Worm (Caenorhabditis elegans) whole organism, L4 larva: Measurements from ENCODE around the gene sas-5.
A peak's percentile ranks its signal among the peaks of the same experiment; 100 is the strongest.

ENCODE experiments used
- D1046.2 ChIP-seq: fragments of 200-800 bp; sonication (Bioruptor generic); IDR thresholded peaks from 2 replicates; pipeline ENCODE4 v1.3.6; 2022; ENCODE audit warnings: missing genetic modification characterization, missing compliant biosample characterization
- F44E2.7 ChIP-seq: fragments of 200-800 bp; sonication (Bioruptor generic); IDR thresholded peaks from 2 replicates; pipeline ENCODE4 v2.1.2; 2022; ENCODE audit warnings: missing genetic modification characterization, missing compliant biosample characterization
- T20F7.1 ChIP-seq: fragments of 200-800 bp; sonication (Bioruptor generic); optimal IDR thresholded peaks from 2 replicates; lab custom pipeline; 2018; ENCODE audit warnings: mild to moderate bottlenecking, missing genetic modification characterization, missing compliant biosample characterization
- Y75B8A.6 ChIP-seq: fragments of 200-800 bp; sonication (Bioruptor generic); IDR thresholded peaks from 2 replicates; pipeline ENCODE4 v1.3.6; 2022; ENCODE audit warnings: missing genetic modification reagents, missing genetic modification characterization, missing compliant biosample characterization
- ZK337.2 ChIP-seq: fragments of 200-800 bp; sonication (Bioruptor generic); IDR thresholded peaks from 2 replicates; pipeline ENCODE4 v1.3.6; 2022; ENCODE audit warnings: missing genetic modification reagents, missing genetic modification characterization, missing compliant biosample characterization
- aha-1 ChIP-seq: fragments of 150-350 bp; peaks from one replicate; lab custom pipeline; 2014; ENCODE audit warnings: missing biosample characterization, missing genetic modification characterization
- aly-2 ChIP-seq: sonication (generic microtip); optimal IDR thresholded peaks from 2 replicates; lab custom pipeline; 2018; ENCODE audit warnings: missing biosample characterization, missing genetic modification characterization
- ceh-62 ChIP-seq: sonication (generic microtip); optimal IDR thresholded peaks from 2 replicates; lab custom pipeline; 2017; ENCODE audit warnings: missing biosample characterization, missing genetic modification characterization
- ces-1 ChIP-seq: fragments of 150-350 bp; sonication (generic microtip); optimal IDR thresholded peaks from 4 replicates; lab custom pipeline; 2014; ENCODE audit warnings: missing biosample characterization, missing genetic modification reagents, missing genetic modification characterization
- daf-16 ChIP-seq, 3 experiments: sonication (generic microtip); optimal IDR thresholded peaks; 2 replicates each; lab custom pipeline; 2016 to 2017; ENCODE audit warnings: missing genetic modification characterization in 3 of 3, missing genetic modification reagents in 3 of 3, mild to moderate bottlenecking in 2 of 3, missing compliant biosample characterization in 2 of 3, missing biosample characterization in 1 of 3, moderate library complexity in 1 of 3
- dmd-6 ChIP-seq: fragments of 200-800 bp; sonication (Bioruptor generic); IDR thresholded peaks from 2 replicates; pipeline ENCODE4 v1.3.6; 2022; ENCODE audit warnings: missing genetic modification reagents, missing genetic modification characterization, missing compliant biosample characterization
- dmd-9 ChIP-seq: fragments of 200-800 bp; sonication (Bioruptor generic); IDR thresholded peaks from 2 replicates; pipeline ENCODE4 v1.3.6; 2022; ENCODE audit warnings: missing genetic modification reagents, missing genetic modification characterization, missing compliant biosample characterization
- dpl-1 ChIP-seq: fragments of 150-350 bp; optimal IDR thresholded peaks from 2 replicates; lab custom pipeline; 2014; ENCODE audit warnings: missing biosample characterization, missing genetic modification reagents, missing genetic modification characterization
- dve-1 ChIP-seq: sonication (generic microtip); optimal IDR thresholded peaks from 2 replicates; lab custom pipeline; 2017; ENCODE audit warnings: antibody characterized with exemption, mild to moderate bottlenecking, missing genetic modification characterization, missing compliant biosample characterization; ENCODE audit not compliant: insufficient read depth
- hif-1 ChIP-seq, 2 experiments: sonication (generic microtip); optimal IDR thresholded peaks; 2 replicates each; lab custom pipeline; 2016 to 2017; ENCODE audit warnings: missing compliant biosample characterization in 2 of 2, missing genetic modification characterization in 2 of 2, missing genetic modification reagents in 2 of 2, missing genotype in 2 of 2, mild to moderate bottlenecking in 1 of 2
- hlh-11 ChIP-seq: fragments of 200-800 bp; sonication (Bioruptor generic); optimal IDR thresholded peaks from 2 replicates; lab custom pipeline; 2018; ENCODE audit warnings: mild to moderate bottlenecking, missing genetic modification characterization, missing compliant biosample characterization
- hlh-30 ChIP-seq: sonication (generic microtip); optimal IDR thresholded peaks from 2 replicates; lab custom pipeline; 2017; ENCODE audit warnings: antibody characterized with exemption, mild to moderate bottlenecking, missing genetic modification characterization, missing compliant biosample characterization; ENCODE audit not compliant: insufficient read depth
- hmg-1.1 ChIP-seq: fragments of 200-800 bp; sonication (Bioruptor generic); IDR thresholded peaks from 2 replicates; pipeline ENCODE4 v1.3.6; 2022; ENCODE audit warnings: missing genetic modification reagents, missing genetic modification characterization, missing compliant biosample characterization
- jun-1 ChIP-seq: fragments of 150-350 bp; optimal IDR thresholded peaks from 2 replicates; lab custom pipeline; 2014; ENCODE audit warnings: missing biosample characterization, missing genetic modification reagents, missing genetic modification characterization
- lim-7 ChIP-seq: fragments of 200-800 bp; sonication (Bioruptor generic); IDR thresholded peaks from 2 replicates; pipeline ENCODE4 v1.3.6; 2022; ENCODE audit warnings: missing genetic modification characterization, missing compliant biosample characterization
- lin-38 ChIP-seq: fragments of 200-800 bp; sonication (Bioruptor generic); IDR thresholded peaks from 2 replicates; pipeline ENCODE4 v1.3.6; 2022; ENCODE audit warnings: missing genetic modification reagents, missing genetic modification characterization, missing compliant biosample characterization
- lir-3 ChIP-seq: sonication (generic microtip); optimal IDR thresholded peaks from 2 replicates; lab custom pipeline; 2016; ENCODE audit warnings: mild to moderate bottlenecking, missing genetic modification characterization, missing compliant biosample characterization
- lsy-2 ChIP-seq, 2 experiments: fragments of 150-350 bp in 1 of 2; sonication (generic microtip) in 1 of 2; optimal IDR thresholded peaks; 2 replicates each; lab custom pipeline; 2014 to 2017; ENCODE audit warnings: missing biosample characterization in 2 of 2, missing genetic modification characterization in 2 of 2
- mdl-1 ChIP-seq, 2 experiments: fragments of 150-350 bp in 1 of 2; sonication (generic microtip) in 1 of 2; optimal IDR thresholded peaks; 2 replicates each; lab custom pipeline; 2014 to 2017; ENCODE audit warnings: missing biosample characterization in 2 of 2, missing genetic modification characterization in 2 of 2
- mep-1 ChIP-seq: fragments of 150-350 bp; sonication (generic microtip); optimal IDR thresholded peaks from 3 replicates; lab custom pipeline; 2014; ENCODE audit warnings: missing biosample characterization, missing genetic modification characterization
- mes-2 ChIP-seq: sonication (generic microtip); optimal IDR thresholded peaks from 2 replicates; lab custom pipeline; 2016; ENCODE audit warnings: missing genotype, mild to moderate bottlenecking, missing genetic modification characterization, missing compliant biosample characterization; ENCODE audit not compliant: poor library complexity, severe bottlenecking
- mxl-3 ChIP-seq: fragments of 200-800 bp; sonication (Bioruptor generic); optimal IDR thresholded peaks from 2 replicates; lab custom pipeline; 2018; ENCODE audit warnings: mild to moderate bottlenecking, missing genetic modification characterization, missing compliant biosample characterization
- nhr-25 ChIP-seq: sonication (generic microtip); optimal IDR thresholded peaks from 2 replicates; lab custom pipeline; 2017; ENCODE audit warnings: missing genetic modification characterization, mild to moderate bottlenecking, missing compliant biosample characterization, antibody characterized with exemption, moderate library complexity, borderline replicate concordance; ENCODE audit not compliant: insufficient read depth
- nhr-28 ChIP-seq: fragments of 150-350 bp; optimal IDR thresholded peaks from 2 replicates; lab custom pipeline; 2014; ENCODE audit warnings: missing biosample characterization, missing genetic modification characterization
- nhr-42 ChIP-seq: fragments of 200-800 bp; sonication (Bioruptor generic); IDR thresholded peaks from 2 replicates; pipeline ENCODE4 v1.3.6; 2022; ENCODE audit warnings: missing genetic modification characterization, missing compliant biosample characterization
- nhr-48 ChIP-seq: sonication (generic microtip); optimal IDR thresholded peaks from 2 replicates; lab custom pipeline; 2016; ENCODE audit warnings: mild to moderate bottlenecking, missing genetic modification characterization, missing compliant biosample characterization
- nhr-6 ChIP-seq: fragments of 150-350 bp; optimal IDR thresholded peaks from 2 replicates; lab custom pipeline; 2014; ENCODE audit warnings: missing biosample characterization, missing genetic modification characterization
- nhr-77 ChIP-seq: fragments of 150-350 bp; optimal IDR thresholded peaks from 2 replicates; lab custom pipeline; 2014; ENCODE audit warnings: missing biosample characterization, missing genetic modification characterization
- php-3 ChIP-seq: fragments of 200-800 bp; sonication (Bioruptor generic); IDR thresholded peaks from 2 replicates; pipeline ENCODE4 v1.3.6; 2022; ENCODE audit warnings: missing genetic modification reagents, missing genetic modification characterization, missing compliant biosample characterization
- pqm-1 ChIP-seq: sonication (generic microtip); optimal IDR thresholded peaks from 2 replicates; lab custom pipeline; 2017; ENCODE audit warnings: missing biosample characterization, missing genetic modification characterization
- rbr-2 ChIP-seq: sonication (generic microtip); optimal IDR thresholded peaks from 2 replicates; lab custom pipeline; 2016; ENCODE audit warnings: missing genotype, missing genetic modification characterization, missing compliant biosample characterization
- skn-1 ChIP-seq: fragments of 150-350 bp; optimal IDR thresholded peaks from 2 replicates; lab custom pipeline; 2014; ENCODE audit warnings: missing biosample characterization, missing genetic modification characterization
- spr-1 ChIP-seq: sonication (generic microtip); optimal IDR thresholded peaks from 2 replicates; lab custom pipeline; 2016; ENCODE audit warnings: mild to moderate bottlenecking, missing genetic modification characterization, missing compliant biosample characterization
- unc-130 ChIP-seq: sonication (generic microtip); optimal IDR thresholded peaks from 2 replicates; lab custom pipeline; 2016; ENCODE audit warnings: missing genetic modification reagents, missing genetic modification characterization, missing compliant biosample characterization
- zip-11 ChIP-seq: fragments of 200-800 bp; sonication (Bioruptor generic); IDR thresholded peaks from 2 replicates; pipeline ENCODE4 v1.3.6; 2022; ENCODE audit warnings: missing genetic modification characterization, missing compliant biosample characterization

The sas-5 gene

ce11 chrV:11641298-11641787 is 30.8 kb downstream of the sas-5 start (continued):
- no peak for TF ChIP-seq spr-1 (tag; lab: Kevin White, UChicago)

DNA sequence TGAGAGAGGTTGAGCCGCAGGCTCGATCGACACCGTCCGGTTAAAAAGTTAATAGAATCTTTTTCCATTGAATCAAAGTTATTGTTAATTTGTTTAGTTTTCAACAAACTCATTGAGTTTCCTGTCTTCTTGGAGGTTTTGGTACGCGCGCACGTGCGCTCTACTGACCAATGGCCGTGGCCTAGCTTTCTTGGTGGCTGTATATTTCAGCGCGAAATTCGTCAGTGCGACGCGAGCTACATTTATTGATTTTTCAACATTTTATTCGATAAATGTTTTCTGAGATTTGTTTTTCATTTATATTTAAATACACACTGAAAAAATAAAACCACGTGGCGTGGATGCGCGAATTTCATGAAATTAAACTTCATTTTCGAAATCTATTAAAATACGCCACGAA is 33.6 kb downstream of the sas-5 start, which contains the start of gene bir-1:
bir-1 (plus strand) TSS at position 312 of the 400 bp plus-strand sequence.
- TF ChIP-seq ceh-62 (tag; lab: Kevin White, UChicago) (no peak), daf-16 (GFP tag; optimal IDR thresholded peaks at IDR 0.05; lab: Kevin White, UChicago) (no peak), daf-16 (tag; optimal IDR thresholded peaks at IDR 0.05; lab: Kevin White, UChicago) (peak; percentile 13), D1046.2 (GFP tag; lab: Robert Waterston, UW) (no peak), Y75B8A.6 (GFP tag; lab: Robert Waterston, UW) (no peak), hif-1 (tag; optimal IDR thresholded peaks at IDR 0.05; lab: Kevin White, UChicago) (peak in 1 of 2 experiments; percentile 87), aly-2 (no peak), mep-1 (tag; lab: Kevin White, UChicago) (peak; percentile 64), pqm-1 (tag; lab: Kevin White, UChicago) (no peak), dmd-6 (GFP tag; lab: Robert Waterston, UW) (peak; percentile 47; the same call in 1 of the 2 replicates), mxl-3 (GFP tag; lab: Kevin White, UChicago) (peak; percentile 82), php-3 (GFP tag; lab: Robert Waterston, UW) (no peak), hlh-11 (tag; lab: Kevin White, UChicago) (peak; percentile 41), T20F7.1 (GFP tag; lab: Kevin White, UChicago) (peak; percentile 48), nhr-42 (GFP tag; lab: Robert Waterston, UW) (no peak), lir-3 (no peak), hlh-30 (tag; lab: Kevin White, UChicago) (peak; percentile 72), ces-1 (GFP tag; lab: Kevin White, UChicago) (no peak), jun-1 (tag; lab: Kevin White, UChicago) (no peak), rbr-2 (tag; lab: Kevin White, UChicago) (peak; percentile 26), F44E2.7 (GFP tag; lab: Robert Waterston, UW) (no peak), dve-1 (tag; lab: Kevin White, UChicago) (peak; percentile 24), aha-1 (tag; lab: Kevin White, UChicago) (no peak), lim-7 (no peak), lsy-2 (tag; optimal IDR thresholded peaks at IDR 0.05; lab: Kevin White, UChicago) (peak in 1 of 2 experiments; percentile 73), skn-1 (tag; lab: Kevin White, UChicago) (no peak), dpl-1 (peak; percentile 75), mdl-1 (tag; optimal IDR thresholded peaks at IDR 0.05; lab: Kevin White, UChicago) (peak; percentile 44 to 90), zip-11 (GFP tag; lab: Robert Waterston, UW) (no peak), nhr-77 (tag; lab: Kevin White, UChicago) (peak; percentile 5), lin-38 (peak; percentile 83), nhr-48 (no peak), hmg-1.1 (GFP tag; lab: Robert Waterston, UW) (peak; percentile 53; the same call in 1 of the 2 replicates), mes-2 (tag; lab: Kevin White, UChicago) (peak; percentile 96), nhr-25 (tag; lab: Kevin White, UChicago) (peak; percentile 31), nhr-28 (tag; lab: Kevin White, UChicago) (peak; percentile 50), unc-130 (GFP tag; lab: Kevin White, UChicago) (peak; percentile 88), ZK337.2 (GFP tag; lab: Robert Waterston, UW) (peak; percentile 44; the same call in 1 of the 2 replicates), dmd-9 (GFP tag; lab: Robert Waterston, UW) (0 out of 2 replicates have a peak, but pooled peaks have one; percentile 48), nhr-6 (tag; lab: Kevin White, UChicago) (peak; percentile 85)
